Worm (Caenorhabditis elegans) whole organism, early embryonic: ENCODE data around the gene gcy-32.

Experiments used
- B0310.2 ChIP-seq: sonication (generic microtip); optimal IDR thresholded peaks from 2 replicates; lab custom pipeline; 2016; ENCODE audit warnings: mild to moderate bottlenecking, missing genetic modification characterization, missing compliant biosample characterization
- F13C5.2 ChIP-seq: sonication (generic microtip); optimal IDR thresholded peaks from 2 replicates; lab custom pipeline; 2017; ENCODE audit warnings: mild to moderate bottlenecking, missing genetic modification characterization, inconsistent platforms, missing compliant biosample characterization
- aly-1 ChIP-seq: sonication (generic microtip); optimal IDR thresholded peaks from 2 replicates; lab custom pipeline; 2016; ENCODE audit warnings: missing genetic modification characterization, missing compliant biosample characterization
- ama-1 ChIP-seq: fragments of 150-350 bp; optimal IDR thresholded peaks from 2 replicates; lab custom pipeline; 2014
- ceh-13 ChIP-seq: fragments of 200-800 bp; sonication (Bioruptor generic); optimal IDR thresholded peaks from 2 replicates; lab custom pipeline; 2018; ENCODE audit warnings: mild to moderate bottlenecking, missing genetic modification characterization, missing compliant biosample characterization
- ceh-36 ChIP-seq: sonication (generic microtip); optimal IDR thresholded peaks from 2 replicates; lab custom pipeline; 2016; ENCODE audit warnings: missing genetic modification characterization, inconsistent platforms, missing compliant biosample characterization
- ets-7 ChIP-seq: sonication (generic microtip); optimal IDR thresholded peaks from 2 replicates; lab custom pipeline; 2016; ENCODE audit warnings: missing genotype, missing genetic modification characterization, missing compliant biosample characterization
- flt-1 ChIP-seq: fragments of 200-800 bp; sonication (Bioruptor generic); IDR thresholded peaks from 2 replicates; pipeline ENCODE4 v1.3.6; 2022; ENCODE audit warnings: missing genetic modification characterization, missing compliant biosample characterization
- hmbx-1 ChIP-seq: sonication (generic microtip); optimal IDR thresholded peaks from 2 replicates; lab custom pipeline; 2016; ENCODE audit warnings: mild to moderate bottlenecking, missing genetic modification characterization, missing compliant biosample characterization
- hmg-4 ChIP-seq: fragments of 200-800 bp; sonication (Bioruptor generic); optimal IDR thresholded peaks from 2 replicates; lab custom pipeline; 2018; ENCODE audit warnings: mild to moderate bottlenecking, missing genetic modification characterization, missing compliant biosample characterization
- hnd-1 ChIP-seq: sonication (generic microtip); optimal IDR thresholded peaks from 2 replicates; lab custom pipeline; 2016; ENCODE audit warnings: missing genetic modification characterization, missing compliant biosample characterization
- pes-1 ChIP-seq: fragments of 200-800 bp; sonication (Bioruptor generic); IDR thresholded peaks from 2 replicates; pipeline ENCODE4 v1.3.6; 2022; ENCODE audit warnings: missing genetic modification reagents, missing genetic modification characterization, missing compliant biosample characterization
- scrt-1 ChIP-seq: fragments of 200-800 bp; sonication (Bioruptor generic); IDR thresholded peaks from 2 replicates; pipeline ENCODE4 v1.3.6; 2022; ENCODE audit warnings: missing genetic modification characterization, missing compliant biosample characterization
- sea-1 ChIP-seq: fragments of 200-800 bp; sonication (Bioruptor generic); conservative IDR thresholded peaks from 2 replicates; pipeline ENCODE4 v1.3.6; 2022; ENCODE audit warnings: missing genetic modification characterization, missing compliant biosample characterization
- tbx-11 ChIP-seq: fragments of 200-800 bp; sonication (Bioruptor generic); IDR thresholded peaks from 2 replicates; pipeline ENCODE4 v1.3.6; 2022; ENCODE audit warnings: missing genetic modification characterization, missing compliant biosample characterization
- tbx-37 ChIP-seq: fragments of 200-800 bp; sonication (Bioruptor generic); conservative IDR thresholded peaks from 2 replicates; pipeline ENCODE4 v1.3.6; 2022; ENCODE audit warnings: missing genetic modification reagents, missing genetic modification characterization, missing compliant biosample characterization
- tra-4 ChIP-seq: sonication (generic microtip); optimal IDR thresholded peaks from 2 replicates; lab custom pipeline; 2017; ENCODE audit warnings: missing genetic modification characterization, missing compliant biosample characterization

The gcy-32 gene

DNA sequence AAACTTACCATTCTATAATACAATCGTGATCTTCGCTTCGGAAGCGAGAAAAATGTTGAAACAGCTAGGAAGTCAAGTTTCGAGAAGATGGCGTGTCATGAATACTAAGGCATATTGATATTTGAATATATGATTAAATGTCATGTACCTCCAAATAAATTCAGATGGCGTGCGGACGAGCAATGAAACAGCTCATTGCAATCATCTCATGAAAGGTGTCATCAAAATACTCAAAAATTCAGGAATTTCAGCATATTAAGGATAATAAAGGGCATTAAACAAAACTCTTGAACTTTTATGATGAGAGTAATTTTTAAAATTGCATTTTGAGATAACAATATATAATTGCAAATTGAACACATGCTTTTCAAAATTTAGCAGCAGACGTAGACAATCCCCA lies at the start of gene gcy-32:
TSS of gene gcy-32 (minus strand) at position 101 of the 400 bp plus-strand sequence.
- TF ChIP-seq aly-1: no peak
- TF ChIP-seq hnd-1 (tag; lab: Kevin White, UChicago): no peak
- TF ChIP-seq tbx-37 (GFP tag; lab: Robert Waterston, UW): no peak
- no peak for TF ChIP-seq ets-7 (tag; lab: Kevin White, UChicago)
- TF ChIP-seq tra-4 (tag; lab: Kevin White, UChicago): no peak
- no peak for TF ChIP-seq pes-1 (GFP tag; lab: Robert Waterston, UW)
- TF ChIP-seq hmbx-1 (tag; lab: Kevin White, UChicago): no peak
- no peak for TF ChIP-seq ceh-36 (tag; lab: Kevin White, UChicago)
- TF ChIP-seq tbx-11 (GFP tag; lab: Robert Waterston, UW): no peak
- TF ChIP-seq ama-1 (lab: Kevin White, UChicago): no peak
- TF ChIP-seq scrt-1 (GFP tag; lab: Robert Waterston, UW): no peak
- TF ChIP-seq F13C5.2 (tag; lab: Kevin White, UChicago): no peak
- no peak for TF ChIP-seq B0310.2 (tag; lab: Kevin White, UChicago)
- TF ChIP-seq flt-1 (GFP tag; lab: Robert Waterston, UW): no peak

DNA sequence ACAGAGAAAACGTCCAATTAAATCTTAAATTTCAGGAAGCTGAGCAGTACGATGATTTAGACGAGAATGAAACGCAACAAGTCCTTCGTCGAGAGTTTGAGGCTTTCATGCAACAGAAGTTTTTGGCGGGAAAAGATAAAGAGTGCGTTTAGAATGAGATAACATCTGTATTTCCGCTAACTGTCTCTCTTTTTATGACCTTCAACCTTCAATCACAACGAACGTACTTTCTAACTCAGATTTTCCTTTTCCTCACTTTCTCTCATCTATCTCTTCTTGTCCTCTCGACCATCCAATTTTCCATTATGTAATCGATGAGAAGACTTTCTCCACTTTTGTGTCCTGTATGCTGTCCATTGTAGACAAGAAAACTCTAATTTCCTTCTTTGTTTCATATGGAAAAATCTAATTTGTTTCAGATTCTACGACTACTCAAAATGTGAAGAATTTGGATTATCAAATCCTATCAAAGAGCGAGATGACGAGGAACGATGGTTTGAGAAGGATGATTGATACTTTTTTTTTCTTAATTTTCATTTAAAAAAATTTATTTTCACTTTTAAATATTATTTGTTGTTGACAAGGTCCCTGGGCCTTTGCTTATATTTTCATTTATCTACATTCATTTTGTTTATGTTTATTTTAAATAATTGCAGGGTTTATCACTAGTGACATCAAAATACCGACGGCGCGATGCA lies 48.1 kb upstream of the gcy-32 start, which contains the start of gene sao-1:
TSS of gene sao-1 (plus strand) at position 648 of the 698 bp plus-strand sequence.
- no peak for TF ChIP-seq aly-1
- TF ChIP-seq tbx-37 (GFP tag; lab: Robert Waterston, UW): no peak
- TF ChIP-seq flt-1 (GFP tag; lab: Robert Waterston, UW): no peak
- no peak for TF ChIP-seq ceh-13 (GFP tag; lab: Kevin White, UChicago)
- no peak for TF ChIP-seq hmbx-1 (tag; lab: Kevin White, UChicago)
- no peak for TF ChIP-seq ceh-36 (tag; lab: Kevin White, UChicago)
- TF ChIP-seq B0310.2 (tag; lab: Kevin White, UChicago): no peak
- no peak for TF ChIP-seq ama-1 (lab: Kevin White, UChicago)
- no peak for TF ChIP-seq hnd-1 (tag; lab: Kevin White, UChicago)
- TF ChIP-seq tbx-11 (GFP tag; lab: Robert Waterston, UW): no peak
- no peak for TF ChIP-seq F13C5.2 (tag; lab: Kevin White, UChicago)
- no peak for TF ChIP-seq hmg-4
- no peak for TF ChIP-seq sea-1 (GFP tag; lab: Robert Waterston, UW)

DNA sequence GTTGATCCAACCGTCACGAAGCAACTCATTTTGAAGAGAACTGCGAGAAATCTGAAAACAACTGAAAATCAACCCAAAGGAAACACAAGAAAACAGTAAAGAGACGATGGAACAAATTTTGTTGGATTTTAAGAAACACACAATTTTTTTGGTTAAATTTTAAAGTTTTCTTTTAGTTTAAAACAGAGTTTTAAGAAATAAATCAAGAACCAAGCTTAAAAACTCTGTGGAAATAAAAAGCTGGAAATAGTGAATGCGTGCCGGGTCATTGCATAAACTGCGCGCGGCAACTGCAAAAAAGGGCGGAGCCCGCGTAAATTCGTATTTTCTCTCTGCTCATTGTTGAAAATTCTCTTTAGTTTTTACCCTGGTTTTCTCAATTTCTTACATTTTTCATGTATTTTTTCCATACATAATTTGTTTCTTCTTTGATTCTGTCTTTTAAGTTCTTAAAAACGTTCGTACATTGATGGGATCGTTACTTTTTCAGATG lies 46.7 kb upstream of the gcy-32 start, which contains the start of the genes algn-13 and R10D12.13:
TSS of gene algn-13 (minus strand) at position 51 of the 493 bp plus-strand sequence.
TSS of gene R10D12.13 (plus strand) at position 491 of the 493 bp plus-strand sequence.
- TF ChIP-seq tra-4 (tag; lab: Kevin White, UChicago) (peak; percentile 42), tbx-37 (GFP tag; lab: Robert Waterston, UW) (peak; percentile 73; the same call in 1 of the 2 replicates), flt-1 (GFP tag; lab: Robert Waterston, UW) (peak; percentile 73), scrt-1 (GFP tag; lab: Robert Waterston, UW) (peak; percentile 77), hnd-1 (tag; lab: Kevin White, UChicago) (peak; percentile 62), ceh-36 (tag; lab: Kevin White, UChicago) (peak; percentile 60), B0310.2 (tag; lab: Kevin White, UChicago) (peak; percentile 48), ama-1 (lab: Kevin White, UChicago) (no peak), sea-1 (GFP tag; lab: Robert Waterston, UW) (peak; percentile 83), ceh-13 (GFP tag; lab: Kevin White, UChicago) (peak; percentile 50), ets-7 (tag; lab: Kevin White, UChicago) (peak; percentile 69), hmg-4 (peak; percentile 77), aly-1 (peak; percentile 57), tbx-11 (GFP tag; lab: Robert Waterston, UW) (peak; percentile 80; the same call in 1 of the 2 replicates), hmbx-1 (tag; lab: Kevin White, UChicago) (peak; percentile 47), F13C5.2 (tag; lab: Kevin White, UChicago) (peak; percentile 85), pes-1 (GFP tag; lab: Robert Waterston, UW) (peak; percentile 89)

DNA sequence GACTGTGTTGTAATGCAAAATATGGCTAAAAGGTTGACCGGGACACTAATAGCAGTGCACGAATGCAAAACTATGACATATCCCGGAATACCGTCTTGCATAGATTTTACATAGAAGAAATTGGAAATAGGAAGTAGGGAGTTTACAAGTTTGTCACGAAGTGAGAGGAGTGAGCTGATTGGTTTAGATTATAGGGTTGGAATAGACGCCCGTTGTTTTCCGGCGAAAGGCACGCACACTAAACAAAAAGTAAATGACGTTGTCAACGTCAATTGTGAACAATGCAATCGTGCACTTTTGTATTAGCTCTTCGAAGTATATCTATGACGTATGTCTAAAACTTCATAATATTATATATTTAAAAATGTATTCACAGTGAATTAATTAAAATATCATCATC lies 45.6 kb upstream of the gcy-32 start, which contains the start of gene srh-24:
TSS of gene srh-24 (minus strand) at position 101 of the 400 bp plus-strand sequence.
- no peak for TF ChIP-seq ama-1 (lab: Kevin White, UChicago)
- TF ChIP-seq scrt-1 (GFP tag; lab: Robert Waterston, UW): no peak
- no peak for TF ChIP-seq hnd-1 (tag; lab: Kevin White, UChicago)
- no peak for TF ChIP-seq ceh-36 (tag; lab: Kevin White, UChicago)
- no peak for TF ChIP-seq hmbx-1 (tag; lab: Kevin White, UChicago)
- no peak for TF ChIP-seq tra-4 (tag; lab: Kevin White, UChicago)
- no peak for TF ChIP-seq tbx-11 (GFP tag; lab: Robert Waterston, UW)
- TF ChIP-seq hmg-4: no peak
- TF ChIP-seq flt-1 (GFP tag; lab: Robert Waterston, UW): no peak
- TF ChIP-seq ceh-13 (GFP tag; lab: Kevin White, UChicago): no peak
- no peak for TF ChIP-seq F13C5.2 (tag; lab: Kevin White, UChicago)
- no peak for TF ChIP-seq sea-1 (GFP tag; lab: Robert Waterston, UW)
- no peak for TF ChIP-seq B0310.2 (tag; lab: Kevin White, UChicago)
- no peak for TF ChIP-seq aly-1
- no peak for TF ChIP-seq pes-1 (GFP tag; lab: Robert Waterston, UW)
- no peak for TF ChIP-seq ets-7 (tag; lab: Kevin White, UChicago)
- TF ChIP-seq tbx-37 (GFP tag; lab: Robert Waterston, UW): no peak

DNA sequence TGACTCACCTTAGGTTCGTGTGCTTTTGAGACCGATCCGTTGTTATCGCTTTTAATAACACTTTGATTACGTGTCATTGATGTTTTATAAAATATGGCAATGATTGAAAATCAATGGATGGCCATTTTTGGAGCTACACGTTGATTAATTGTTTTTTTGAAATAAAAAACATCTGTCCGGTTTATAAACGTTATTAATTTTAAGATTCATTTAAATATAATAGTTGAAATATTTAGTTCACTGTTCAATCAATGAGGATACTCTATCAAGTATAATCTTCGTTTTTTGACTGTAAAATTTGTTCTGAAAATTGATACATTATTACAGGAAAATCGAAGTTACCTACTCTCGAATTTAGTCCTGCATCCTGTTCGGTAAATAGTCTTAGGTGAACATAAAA lies 43.0 kb upstream of the gcy-32 start, which contains the start of gene R10D12.10:
TSS of gene R10D12.10 (minus strand) at position 101 of the 400 bp plus-strand sequence.
- no peak for TF ChIP-seq hmg-4
- no peak for TF ChIP-seq ama-1 (lab: Kevin White, UChicago)
- TF ChIP-seq sea-1 (GFP tag; lab: Robert Waterston, UW): no peak
- TF ChIP-seq ceh-36 (tag; lab: Kevin White, UChicago): no peak
- no peak for TF ChIP-seq F13C5.2 (tag; lab: Kevin White, UChicago)

DNA sequence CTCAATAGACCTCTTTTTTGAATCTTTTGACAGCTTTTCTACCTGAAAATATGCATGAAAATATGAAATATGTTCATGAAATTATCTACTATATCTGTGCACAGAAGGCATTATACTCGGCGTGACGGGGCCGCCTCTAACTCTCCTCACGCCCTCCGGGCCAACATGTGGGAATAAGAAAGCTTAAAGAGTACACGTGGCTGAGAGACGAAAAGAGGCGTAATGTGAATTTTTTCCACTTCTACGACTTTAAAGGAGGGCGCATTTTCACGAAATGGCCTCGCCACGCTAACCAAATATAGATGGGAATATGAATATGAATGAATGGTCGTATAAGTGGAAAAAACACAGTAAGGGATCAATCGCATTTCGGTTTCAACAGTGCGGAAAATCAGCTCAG lies 42.4 kb upstream of the gcy-32 start:
- TF ChIP-seq sea-1 (GFP tag; lab: Robert Waterston, UW) (no peak), tra-4 (tag; lab: Kevin White, UChicago) (no peak)
